Worm (Caenorhabditis elegans): Measurements from ENCODE around the gene tat-1.
A peak's percentile ranks its signal among the peaks of the same experiment; 100 is the strongest.

tat-1 gene

ce11 chrIII:12430209-12430608, 8.7 kb upstream of the tat-1 start, which contains the start of gene Y49E10.16:
Gene Y49E10.16, plus strand, starts transcription at chrIII:12430509.
- TF ChIP-seq Y53G8AR.9 (GFP tag; conservative IDR thresholded peaks at IDR 0.05) (no peak), unc-62 (GFP tag; optimal IDR thresholded peaks at IDR 0.05) (no peak), rcor-1 (GFP tag; IDR thresholded peaks at IDR 0.05) (no peak), C17E4.6 (GFP tag; IDR thresholded peaks at IDR 0.05) (no peak), ztf-26 (tag; optimal IDR thresholded peaks at IDR 0.05) (no peak), pbrm-1 (GFP tag; IDR thresholded peaks at IDR 0.05) (no peak), madf-10 (tag; optimal IDR thresholded peaks at IDR 0.05) (no peak), ama-1 (optimal IDR thresholded peaks at IDR 0.05) (no peak), ama-1 (GFP tag; optimal IDR thresholded peaks at IDR 0.05) (no peak), K12H6.12 (tag; optimal IDR thresholded peaks at IDR 0.05) (no peak), ztf-28 (GFP tag; IDR thresholded peaks at IDR 0.05) (no peak), efl-1 (GFP tag; optimal IDR thresholded peaks at IDR 0.05) (no peak), egl-18 (GFP tag; IDR thresholded peaks at IDR 0.05) (no peak)

- TF ChIP-seq repo-1 (tag; optimal IDR thresholded peaks at IDR 0.05), result no peak
- no peak for TF ChIP-seq F22D6.2 (tag; optimal IDR thresholded peaks at IDR 0.05)
- TF ChIP-seq pha-4 (tag; optimal IDR thresholded peaks at IDR 0.05), result no peak
- TF ChIP-seq chd-7 (tag; optimal IDR thresholded peaks at IDR 0.05), result no peak
- no peak for TF ChIP-seq K12H6.12 (tag; optimal IDR thresholded peaks at IDR 0.05)
- TF ChIP-seq lin-35 (GFP tag; optimal IDR thresholded peaks at IDR 0.05), result peak; percentile 60 to 90 (median 68)
- TF ChIP-seq ama-1 (optimal IDR thresholded peaks at IDR 0.05), result no peak
- TF ChIP-seq ama-1 (GFP tag; optimal IDR thresholded peaks at IDR 0.05), result no peak
- peak; percentile 83 for TF ChIP-seq efl-1 (GFP tag; optimal IDR thresholded peaks at IDR 0.05)
- TF ChIP-seq dpl-1 (GFP tag; optimal IDR thresholded peaks at IDR 0.05), result peak; percentile 90
- TF ChIP-seq him-1 (tag; optimal IDR thresholded peaks at IDR 0.05), result peak; percentile 62
- TF ChIP-seq lin-40 (tag; optimal IDR thresholded peaks at IDR 0.05), result no peak
- no peak for TF ChIP-seq C06A6.2 (GFP tag; conservative IDR thresholded peaks at IDR 0.05)
- TF ChIP-seq ceh-27 (GFP tag; optimal IDR thresholded peaks at IDR 0.05), result peak; percentile 17
- no peak for TF ChIP-seq K11D2.4 (GFP tag; IDR thresholded peaks at IDR 0.05)
- TF ChIP-seq snpc-1.3 (tag; optimal IDR thresholded peaks at IDR 0.05; ENCODE audit: insufficient read depth), result peak; percentile 6
- TF ChIP-seq hmg-1.2 (GFP tag; IDR thresholded peaks at IDR 0.05), result no peak
- TF ChIP-seq F55B11.4 (tag; optimal IDR thresholded peaks at IDR 0.05; ENCODE audit: borderline replicate concordance, insufficient read depth), result no peak
- TF ChIP-seq T07F8.4 (tag; optimal IDR thresholded peaks at IDR 0.05), result no peak
- TF ChIP-seq dpff-1 (tag; optimal IDR thresholded peaks at IDR 0.05), result no peak
- TF ChIP-seq lin-26 (GFP tag; IDR thresholded peaks at IDR 0.05), result no peak
- TF ChIP-seq ceh-58 (GFP tag; IDR thresholded peaks at IDR 0.05), result no peak
- TF ChIP-seq nfya-1 (tag; optimal IDR thresholded peaks at IDR 0.05; ENCODE audit: borderline replicate concordance, insufficient read depth), result no peak
- no peak for TF ChIP-seq F57C9.4 (tag; optimal IDR thresholded peaks at IDR 0.05)
- no peak for TF ChIP-seq F39B2.1 (GFP tag; IDR thresholded peaks at IDR 0.05)
- TF ChIP-seq F49E8.2 (tag; optimal IDR thresholded peaks at IDR 0.05; ENCODE audit: insufficient read depth), result peak; percentile 11
- no peak for TF ChIP-seq nhr-27 (tag; optimal IDR thresholded peaks at IDR 0.05)
- no peak for TF ChIP-seq nhr-120 (GFP tag; IDR thresholded peaks at IDR 0.05)
- no peak for TF ChIP-seq ztf-6 (GFP tag; IDR thresholded peaks at IDR 0.05)
- TF ChIP-seq hlh-12 (tag; optimal IDR thresholded peaks at IDR 0.05), result no peak
- TF ChIP-seq nfya-2 (GFP tag; IDR thresholded peaks at IDR 0.05), result no peak
- no peak for TF ChIP-seq C17E4.6 (GFP tag; IDR thresholded peaks at IDR 0.05)
- peak; percentile 92 for TF ChIP-seq lin-54 (GFP tag; optimal IDR thresholded peaks at IDR 0.05)
- TF ChIP-seq ceh-100 (GFP tag; IDR thresholded peaks at IDR 0.05), result no peak
- no peak for TF ChIP-seq ekl-4 (GFP tag; IDR thresholded peaks at IDR 0.05)
- TF ChIP-seq snpc-3.4 (tag; optimal IDR thresholded peaks at IDR 0.05), result peak; percentile 46
- TF ChIP-seq B0336.3 (GFP tag; IDR thresholded peaks at IDR 0.05), result no peak
- no peak for TF ChIP-seq Y67H2A.10 (GFP tag; conservative IDR thresholded peaks at IDR 0.05)
- no peak for TF ChIP-seq bed-1 (GFP tag; IDR thresholded peaks at IDR 0.05)
- TF ChIP-seq F33H1.4 (GFP tag; IDR thresholded peaks at IDR 0.05), result peak; percentile 39
These were observed 8.1 kb upstream of the tat-1 start, which contains the start of gene snr-6 for ce11 chrIII:12429579-12430084. Gene snr-6, minus strand, starts transcription at chrIII:12429629.

Data from whole organism, young adult.